Worm (Caenorhabditis elegans) whole organism, midembryonic: ENCODE results near the gene F53H4.3.

ENCODE experiments used
- cog-1 ChIP-seq: sonication (generic microtip); optimal IDR thresholded peaks from 2 replicates; lab custom pipeline; 2016; ENCODE audit warnings: missing genetic modification characterization, missing compliant biosample characterization
- flt-1 ChIP-seq: fragments of 200-800 bp; sonication (Bioruptor generic); IDR thresholded peaks from 2 replicates; pipeline ENCODE4 v1.3.6; 2022; ENCODE audit warnings: missing genetic modification characterization, missing compliant biosample characterization
- ref-1 ChIP-seq: fragments of 200-800 bp; sonication (Bioruptor generic); conservative IDR thresholded peaks from 2 replicates; pipeline ENCODE4 v1.3.6; 2022; ENCODE audit warnings: missing genetic modification reagents, missing genetic modification characterization, missing compliant biosample characterization
- tab-1 ChIP-seq: fragments of 200-800 bp; sonication (Bioruptor generic); IDR thresholded peaks from 2 replicates; pipeline ENCODE4 v1.3.6; 2022; ENCODE audit warnings: missing genetic modification characterization, missing compliant biosample characterization
- ztf-29 ChIP-seq: fragments of 200-800 bp; sonication (Bioruptor generic); IDR thresholded peaks from 2 replicates; pipeline ENCODE4 v1.3.6; 2022; ENCODE audit warnings: missing genetic modification reagents, missing genetic modification characterization, missing compliant biosample characterization

ce11 chrX:15884478-15884877 lies 2.9 kb downstream of the F53H4.3 start:
- no peak for TF ChIP-seq ref-1
- no peak for TF ChIP-seq cog-1 (tag; lab: Kevin White, UChicago)
- no peak for TF ChIP-seq flt-1
- TF ChIP-seq ztf-29 = no peak
- no peak for TF ChIP-seq tab-1
